Worm (Caenorhabditis elegans): ENCODE measurements around the gene srj-9.

- TF ChIP-seq him-1 (tag; optimal IDR thresholded peaks at IDR 0.05), result no peak
- no peak for TF ChIP-seq attf-6 (GFP tag; IDR thresholded peaks at IDR 0.05)
- no peak for TF ChIP-seq akir-1 (GFP tag; optimal IDR thresholded peaks at IDR 0.05)
- no peak for TF ChIP-seq madf-6 (GFP tag; IDR thresholded peaks at IDR 0.05)
- no peak for TF ChIP-seq ztf-22 (GFP tag; optimal IDR thresholded peaks at IDR 0.05)
- TF ChIP-seq lin-26 (GFP tag; IDR thresholded peaks at IDR 0.05), result no peak
- TF ChIP-seq C06A6.2 (GFP tag; conservative IDR thresholded peaks at IDR 0.05), result no peak
- TF ChIP-seq pha-4 (tag; optimal IDR thresholded peaks at IDR 0.05), result no peak
- TF ChIP-seq ama-1 (optimal IDR thresholded peaks at IDR 0.05), result no peak
- no peak for TF ChIP-seq ama-1 (GFP tag; optimal IDR thresholded peaks at IDR 0.05)
Observed at ce11 chrV:3470782-3471181, 39.0 kb downstream of the srj-9 start, which contains the start of gene srbc-29.

All from whole organism, young adult.